Fruit fly (Drosophila melanogaster) whole organism, embryonic: ENCODE results near the gene Pex2.
A peak's percentile ranks its signal among the peaks of the same experiment; 100 is the strongest.

Experiments used
- Atf6 ChIP-seq: fragments of 200-800 bp; sonication (Bioruptor generic); IDR thresholded peaks from 2 replicates; pipeline ENCODE4 v1.3.6; 2022; ENCODE audit warnings: missing biosample characterization, missing genetic modification characterization
- B-H1 ChIP-seq: fragments of 200-800 bp; sonication (Bioruptor generic); IDR thresholded peaks from 3 replicates; pipeline ENCODE4 v1.3.6; 2022; ENCODE audit warnings: missing biosample characterization, missing genetic modification characterization
- CG10462 ChIP-seq: fragments of 200-800 bp; sonication (Bioruptor generic); optimal IDR thresholded peaks from 2 replicates; lab custom pipeline; 2016; ENCODE audit warnings: missing biosample characterization, missing genetic modification characterization
- CG10979 ChIP-seq: fragments of 200-800 bp; sonication (Bioruptor generic); optimal IDR thresholded peaks from 2 replicates; lab custom pipeline; 2018; ENCODE audit warnings: missing biosample characterization, mild to moderate bottlenecking, missing genetic modification characterization, moderate library complexity
- CG12299 ChIP-seq: fragments of 200-800 bp; sonication (Bioruptor generic); optimal IDR thresholded peaks from 2 replicates; lab custom pipeline; 2018; ENCODE audit warnings: missing biosample characterization, mild to moderate bottlenecking, missing genetic modification characterization
- CG1529 ChIP-seq: fragments of 200-800 bp; sonication (Bioruptor generic); optimal IDR thresholded peaks from 3 replicates; lab custom pipeline; 2018; ENCODE audit warnings: missing biosample characterization, missing genetic modification characterization
- CG17359 ChIP-seq: fragments of 200-800 bp; sonication (Bioruptor generic); optimal IDR thresholded peaks from 3 replicates; lab custom pipeline; 2018; ENCODE audit warnings: missing biosample characterization, mild to moderate bottlenecking, missing genetic modification characterization, moderate library complexity
- CG17361 ChIP-seq: fragments of 200-800 bp; sonication (Bioruptor generic); IDR thresholded peaks from 3 replicates; pipeline ENCODE4 v1.3.6; 2022; ENCODE audit warnings: missing biosample characterization, missing genetic modification characterization
- CG17612 ChIP-seq: fragments of 200-800 bp; sonication (Bioruptor generic); IDR thresholded peaks from 2 replicates; pipeline ENCODE4 v1.3.6; 2022; ENCODE audit warnings: missing biosample characterization, missing genetic modification characterization
- CG18262 ChIP-seq: fragments of 200-800 bp; optimal IDR thresholded peaks from 3 replicates; lab custom pipeline; 2019; ENCODE audit warnings: missing biosample characterization, mild to moderate bottlenecking, missing genetic modification characterization, moderate library complexity
- CG18764 ChIP-seq: fragments of 200-800 bp; sonication (Bioruptor generic); optimal IDR thresholded peaks from 3 replicates; lab custom pipeline; 2016; ENCODE audit warnings: missing biosample characterization, missing genetic modification characterization
- CG34376 ChIP-seq: fragments of 200-800 bp; sonication (Bioruptor generic); optimal IDR thresholded peaks from 2 replicates; lab custom pipeline; 2018; ENCODE audit warnings: missing biosample characterization, mild to moderate bottlenecking, missing genetic modification characterization
- CG3995 ChIP-seq: fragments of 200-800 bp; sonication (Bioruptor generic); optimal IDR thresholded peaks from 3 replicates; lab custom pipeline; 2016; ENCODE audit warnings: missing biosample characterization, missing genetic modification characterization
- CG4424 ChIP-seq: fragments of 200-800 bp; sonication (Bioruptor generic); optimal IDR thresholded peaks from 3 replicates; lab custom pipeline; 2016; ENCODE audit warnings: missing biosample characterization, missing genetic modification characterization
- CG4820 ChIP-seq: fragments of 200-800 bp; sonication (Bioruptor generic); optimal IDR thresholded peaks from 3 replicates; lab custom pipeline; 2016; ENCODE audit warnings: missing biosample characterization, missing genetic modification characterization
- CG5180 ChIP-seq: fragments of 200-800 bp; sonication (Bioruptor generic); optimal IDR thresholded peaks from 3 replicates; lab custom pipeline; 2017; ENCODE audit warnings: missing biosample characterization, missing genetic modification characterization, mild to moderate bottlenecking, moderate library complexity, missing genetic modification reagents
- CG5245 ChIP-seq: fragments of 200-800 bp; sonication (Bioruptor generic); optimal IDR thresholded peaks from 3 replicates; lab custom pipeline; 2016; ENCODE audit warnings: missing biosample characterization, missing genetic modification characterization
- CG6272 ChIP-seq: fragments of 200-800 bp; sonication (Bioruptor generic); IDR thresholded peaks from 2 replicates; pipeline ENCODE4 v1.3.6; 2022; ENCODE audit warnings: missing biosample characterization, missing genetic modification characterization
- CG6765 ChIP-seq: fragments of 200-800 bp; sonication (Bioruptor generic); optimal IDR thresholded peaks from 3 replicates; lab custom pipeline; 2017; ENCODE audit warnings: missing biosample characterization, mild to moderate bottlenecking, missing genetic modification characterization
- CG9215 ChIP-seq: fragments of 200-800 bp; sonication (Bioruptor generic); IDR thresholded peaks from 2 replicates; pipeline ENCODE4 v1.3.6; 2022; ENCODE audit warnings: missing biosample characterization, missing genetic modification characterization
- CG9932 ChIP-seq: fragments of 200-800 bp; sonication (Bioruptor generic); IDR thresholded peaks from 2 replicates; pipeline ENCODE4 v1.3.6; 2022; ENCODE audit warnings: missing biosample characterization, missing genetic modification characterization
- Dip3 ChIP-seq: fragments of 200-800 bp; sonication (Bioruptor generic); optimal IDR thresholded peaks from 3 replicates; lab custom pipeline; 2016; ENCODE audit warnings: missing biosample characterization, missing genetic modification characterization
- Dref ChIP-seq: fragments of 200-800 bp; sonication (Bioruptor generic); IDR thresholded peaks from 2 replicates; pipeline ENCODE4 v1.3.6; 2022; ENCODE audit warnings: missing biosample characterization, missing genetic modification characterization
- Gsc ChIP-seq: fragments of 200-800 bp; sonication (Bioruptor generic); IDR thresholded peaks from 2 replicates; pipeline ENCODE4 v1.3.6; 2022; ENCODE audit warnings: missing biosample characterization, missing genetic modification characterization
- Hmr ChIP-seq: fragments of 200-800 bp; sonication (Bioruptor generic); optimal IDR thresholded peaks from 3 replicates; lab custom pipeline; 2017; ENCODE audit warnings: mild to moderate bottlenecking, missing biosample characterization, missing genetic modification reagents, missing genetic modification characterization
- Hr39 ChIP-seq: fragments of >200 bp; optimal IDR thresholded peaks from 2 replicates; lab custom pipeline; 2017
- NFAT ChIP-seq: fragments of 200-800 bp; sonication (Bioruptor generic); IDR thresholded peaks from 2 replicates; pipeline ENCODE4 v1.3.6; 2022; ENCODE audit warnings: missing biosample characterization, missing genetic modification characterization
- PHDP ChIP-seq: fragments of 200-800 bp; sonication (Bioruptor generic); optimal IDR thresholded peaks from 3 replicates; lab custom pipeline; 2018; ENCODE audit warnings: missing biosample characterization, mild to moderate bottlenecking, missing genetic modification characterization, moderate library complexity
- Rx ChIP-seq: fragments of 200-800 bp; sonication (Bioruptor generic); IDR thresholded peaks from 2 replicates; pipeline ENCODE4 v1.3.6; 2022; ENCODE audit warnings: missing biosample characterization, missing genetic modification characterization
- amos ChIP-seq: fragments of 200-800 bp; sonication (Bioruptor generic); IDR thresholded peaks from 2 replicates; pipeline ENCODE4 v1.3.6; 2022; ENCODE audit warnings: missing biosample characterization, missing genetic modification characterization; ENCODE audit not compliant: partially characterized antibody
- ase ChIP-seq: fragments of 200-800 bp; sonication (Bioruptor generic); IDR thresholded peaks from 3 replicates; pipeline ENCODE4 v1.3.6; 2022; ENCODE audit warnings: missing biosample characterization, missing genetic modification characterization
- br ChIP-seq: fragments of >200 bp; optimal IDR thresholded peaks from 2 replicates; lab custom pipeline; 2017
- cato ChIP-seq: fragments of 200-800 bp; sonication (Bioruptor generic); optimal IDR thresholded peaks from 2 replicates; lab custom pipeline; 2016; ENCODE audit warnings: missing biosample characterization, missing genetic modification characterization, borderline replicate concordance
- cg ChIP-seq: fragments of 200-800 bp; sonication (Bioruptor generic); optimal IDR thresholded peaks from 3 replicates; lab custom pipeline; 2019; ENCODE audit warnings: missing biosample characterization, mild to moderate bottlenecking, missing genetic modification characterization, moderate library complexity
- chif ChIP-seq, 2 experiments: fragments of 200-800 bp; sonication (Bioruptor generic); optimal IDR thresholded peaks; 3 replicates each; lab custom pipeline; 2016; ENCODE audit warnings: missing biosample characterization in 2 of 2, missing genetic modification characterization in 2 of 2
- corto ChIP-seq: fragments of 200-800 bp; sonication (Bioruptor generic); optimal IDR thresholded peaks from 2 replicates; lab custom pipeline; 2016; ENCODE audit warnings: missing biosample characterization, mild to moderate bottlenecking, missing genetic modification characterization, moderate library complexity
- dpn ChIP-seq, 2 experiments: fragments of 200-800 bp; sonication (Bioruptor generic); optimal IDR thresholded peaks; 3 replicates each; lab custom pipeline; 2016; ENCODE audit warnings: missing biosample characterization in 2 of 2, missing genetic modification characterization in 2 of 2
- exex ChIP-seq: fragments of 200-800 bp; sonication (Bioruptor generic); optimal IDR thresholded peaks from 4 replicates; lab custom pipeline; 2018; ENCODE audit warnings: missing biosample characterization, mild to moderate bottlenecking, missing genetic modification characterization, moderate library complexity
- grau ChIP-seq: fragments of 200-800 bp; optimal IDR thresholded peaks from 3 replicates; lab custom pipeline; 2019; ENCODE audit warnings: missing biosample characterization, mild to moderate bottlenecking, missing genetic modification characterization, moderate library complexity
- gro ChIP-seq: fragments of 200-800 bp; sonication (Bioruptor generic); optimal IDR thresholded peaks from 2 replicates; lab custom pipeline; 2016; ENCODE audit warnings: missing biosample characterization, missing genetic modification characterization
- ken ChIP-seq: fragments of 200-800 bp; sonication (Bioruptor generic); IDR thresholded peaks from 3 replicates; pipeline ENCODE4 v1.3.6; 2022; ENCODE audit warnings: missing biosample characterization, missing genetic modification characterization
- kni ChIP-seq: fragments of 200-800 bp; sonication (Bioruptor generic); optimal IDR thresholded peaks from 3 replicates; lab custom pipeline; 2017; ENCODE audit warnings: mild to moderate bottlenecking, missing biosample characterization, missing genetic modification reagents, missing genetic modification characterization
- lab ChIP-seq: fragments of 200-800 bp; sonication (Bioruptor generic); optimal IDR thresholded peaks from 3 replicates; lab custom pipeline; 2017; ENCODE audit warnings: missing biosample characterization, missing genetic modification characterization, mild to moderate bottlenecking, moderate library complexity, missing genetic modification reagents
- maf-S ChIP-seq: fragments of 200-800 bp; sonication (Bioruptor generic); optimal IDR thresholded peaks from 2 replicates; lab custom pipeline; 2016; ENCODE audit warnings: missing biosample characterization, missing genetic modification characterization
- org-1 ChIP-seq: fragments of 200-800 bp; sonication (Bioruptor generic); optimal IDR thresholded peaks from 2 replicates; lab custom pipeline; 2017; ENCODE audit warnings: missing biosample characterization, missing genetic modification characterization
- pho ChIP-seq: fragments of 200-800 bp; sonication (Bioruptor generic); optimal IDR thresholded peaks from 2 replicates; lab custom pipeline; 2016; ENCODE audit warnings: missing biosample characterization, missing genetic modification characterization
- pum ChIP-seq: fragments of 200-800 bp; sonication (Bioruptor generic); optimal IDR thresholded peaks from 2 replicates; lab custom pipeline; 2016; ENCODE audit warnings: missing biosample characterization, missing genetic modification characterization
- schlank ChIP-seq: fragments of 200-800 bp; sonication (Bioruptor generic); optimal IDR thresholded peaks from 2 replicates; lab custom pipeline; 2018; ENCODE audit warnings: missing biosample characterization, mild to moderate bottlenecking, missing genetic modification characterization
- slou ChIP-seq: fragments of 200-800 bp; sonication (Bioruptor generic); optimal IDR thresholded peaks from 3 replicates; lab custom pipeline; 2016; ENCODE audit warnings: missing biosample characterization, missing genetic modification characterization
- sob ChIP-seq: fragments of 200-800 bp; sonication (Bioruptor generic); IDR thresholded peaks from 2 replicates; pipeline ENCODE4 v1.3.6; 2022; ENCODE audit warnings: missing biosample characterization, missing genetic modification characterization
- tup ChIP-seq: fragments of 200-800 bp; sonication (Bioruptor generic); optimal IDR thresholded peaks from 2 replicates; lab custom pipeline; 2016; ENCODE audit warnings: missing biosample characterization, mild to moderate bottlenecking, missing genetic modification characterization, moderate library complexity
- vfl ChIP-seq: fragments of 200-800 bp; sonication (Bioruptor generic); optimal IDR thresholded peaks from 2 replicates; lab custom pipeline; 2016; ENCODE audit warnings: missing biosample characterization, missing genetic modification characterization

Pex2 gene

dm6 chr3L:8308891-8309352 is 29.9 kb upstream of the Pex2 start, which contains the start of gene BI-1:
Gene BI-1 (minus strand): TSS chr3L:8308941.
- TF ChIP-seq CG10979 (tag; lab: Kevin White, UChicago) (peak; percentile 61), ken (GFP tag; lab: Robert Waterston, UW) (0 out of 3 replicates have a peak, but pooled peaks have one; percentile 15), grau (peak; percentile 79), cato (GFP tag; lab: Kevin White, UChicago) (peak; percentile 19), CG17361 (peak; percentile 88), chif (GFP tag; optimal IDR thresholded peaks at IDR 0.05; lab: Kevin White, UChicago) (peak in 1 of 2 experiments; percentile 0), Dref (GFP tag; lab: Robert Waterston, UW) (no peak), pho (GFP tag; lab: Kevin White, UChicago) (no peak), sob (GFP tag; lab: Robert Waterston, UW) (peak; percentile 83), br (no peak), amos (0 out of 2 replicates have a peak, but pooled peaks have one; percentile 10), NFAT (GFP tag; lab: Robert Waterston, UW) (no peak), CG9215 (GFP tag; lab: Robert Waterston, UW) (no peak; the same call in 1 of the 2 replicates), CG1529 (GFP tag; lab: Kevin White, UChicago) (no peak), tup (peak; percentile 39), CG10462 (GFP tag; lab: Kevin White, UChicago) (no peak), CG18764 (GFP tag; lab: Kevin White, UChicago) (peak; percentile 58), cg (GFP tag; lab: Kevin White, UChicago) (no peak), CG17612 (no peak), gro (GFP tag; lab: Kevin White, UChicago) (peak; percentile 54), CG34376 (GFP tag; lab: Kevin White, UChicago) (peak; percentile 82), CG18262 (tag; lab: Kevin White, UChicago) (peak; percentile 64), CG5180 (GFP tag; lab: Kevin White, UChicago) (no peak), Hmr (no peak), dpn (GFP tag; optimal IDR thresholded peaks at IDR 0.05; lab: Kevin White, UChicago) (peak; percentile 45 to 62), CG4820 (GFP tag; lab: Kevin White, UChicago) (peak; percentile 66), Dip3 (peak; percentile 32), vfl (GFP tag; lab: Kevin White, UChicago) (peak; percentile 33), corto (peak; percentile 17), CG4424 (GFP tag; lab: Kevin White, UChicago) (peak; percentile 73), PHDP (tag; lab: Kevin White, UChicago) (peak; percentile 57), Hr39 (lab: Kevin White, UChicago) (no peak), schlank (no peak), ase (no peak), kni (peak; percentile 83), CG9932 (GFP tag; lab: Robert Waterston, UW) (peak; percentile 82), exex (tag; lab: Kevin White, UChicago) (peak; percentile 54), CG5245 (GFP tag; lab: Kevin White, UChicago) (peak; percentile 35), Rx (GFP tag; lab: Robert Waterston, UW) (0 out of 2 replicates have a peak, but pooled peaks have one; percentile 3), CG6272 (GFP tag; lab: Robert Waterston, UW) (0 out of 2 replicates have a peak, but pooled peaks have one; percentile 16), lab (GFP tag; lab: Kevin White, UChicago) (peak; percentile 83), B-H1 (GFP tag; lab: Robert Waterston, UW) (no peak), CG3995 (peak; percentile 44), Gsc (no peak), CG12299 (tag; lab: Kevin White, UChicago) (peak; percentile 29), maf-S (GFP tag; lab: Kevin White, UChicago) (peak; percentile 29), org-1 (GFP tag; lab: Kevin White, UChicago) (peak; percentile 41), CG6765 (GFP tag; lab: Kevin White, UChicago) (peak; percentile 56), pum (peak; percentile 51), slou (GFP tag; lab: Kevin White, UChicago) (peak; percentile 51), Atf6 (no peak; the same call in 1 of the 2 replicates), CG17359 (tag; lab: Kevin White, UChicago) (peak; percentile 39)
